Fruit fly (Drosophila melanogaster) Kc167 (cell line): Measurements from ENCODE around the gene Ir68a.

Experiments
- Myc ChIP-seq: fragments of >200 bp; optimal IDR thresholded peaks from 2 replicates; lab custom pipeline; 2017; ENCODE audit warnings: missing external identifiers
- Sin3A ChIP-seq: fragments of >200 bp; optimal IDR thresholded peaks from 2 replicates; lab custom pipeline; 2018; ENCODE audit warnings: missing external identifiers
- insv ChIP-seq: fragments of >200 bp; optimal IDR thresholded peaks from 3 replicates; lab custom pipeline; 2018; ENCODE audit warnings: missing external identifiers
- psq ChIP-seq: fragments of >200 bp; optimal IDR thresholded peaks from 2 replicates; lab custom pipeline; 2017; ENCODE audit warnings: missing external identifiers
- ttk ChIP-seq: sonication (Bioruptor generic); optimal IDR thresholded peaks from 2 replicates; lab custom pipeline; 2017; ENCODE audit warnings: missing external identifiers

dm6 chr3L:11252424-11253118 lies 16.6 kb upstream of the Ir68a start:
- TF ChIP-seq Sin3A (no peak), insv (lab: Kevin White, UChicago) (no peak), psq (lab: Kevin White, UChicago) (no peak), ttk (lab: Kevin White, UChicago) (no peak), Myc (lab: Kevin White, UChicago) (no peak)
